Worm (Caenorhabditis elegans) whole organism, L4/young adult: ENCODE measurements around the gene glb-27.

Source experiments
- W03F9.2 ChIP-seq: fragments of 150-350 bp; optimal IDR thresholded peaks from 2 replicates; lab custom pipeline; 2014; ENCODE audit warnings: missing biosample characterization, missing genetic modification characterization
- dao-5 ChIP-seq: sonication (generic microtip); optimal IDR thresholded peaks from 2 replicates; lab custom pipeline; 2016; ENCODE audit warnings: missing genotype, missing genetic modification characterization, moderate library complexity, missing compliant biosample characterization
- him-1 ChIP-seq: sonication (generic microtip); optimal IDR thresholded peaks from 2 replicates; lab custom pipeline; 2016; ENCODE audit warnings: missing genotype, missing genetic modification reagents, missing genetic modification characterization, missing compliant biosample characterization

DNA sequence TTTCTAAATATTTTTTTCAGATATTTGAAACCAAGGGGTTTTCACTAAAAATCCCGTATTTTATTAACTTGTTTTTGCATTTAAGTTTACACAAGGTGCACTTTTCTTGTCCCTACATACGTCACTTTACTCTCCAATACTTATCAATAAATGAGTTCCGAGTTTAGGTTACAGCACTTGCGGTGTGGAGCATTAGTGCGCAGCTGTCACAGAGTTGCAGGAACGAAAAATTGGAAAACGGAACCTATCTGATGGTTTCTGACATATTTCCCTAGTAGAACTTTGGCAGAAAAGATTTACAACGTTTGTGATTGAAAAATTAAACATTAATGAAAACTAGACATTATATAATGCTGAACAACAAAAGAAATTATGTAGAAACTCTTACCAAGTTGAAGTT, 57.9 kb downstream of the glb-27 start:
- no peak for TF ChIP-seq dao-5 (tag; lab: Kevin White, UChicago)
- TF ChIP-seq him-1 (tag; lab: Kevin White, UChicago) = no peak
- no peak for TF ChIP-seq W03F9.2 (tag; lab: Kevin White, UChicago)
